Fruit fly (Drosophila melanogaster) whole organism, embryonic: ENCODE measurements around the gene waw.

ENCODE experiments used
- Ada2b ChIP-seq: fragments of 200-800 bp; sonication (Bioruptor generic); IDR thresholded peaks from 2 replicates; pipeline ENCODE4 v1.3.6; 2022; ENCODE audit warnings: missing biosample characterization, missing genetic modification characterization
- Aef1 ChIP-seq: fragments of 200-800 bp; sonication (Bioruptor generic); IDR thresholded peaks from 3 replicates; pipeline ENCODE4 v1.3.6; 2022; ENCODE audit warnings: missing biosample characterization, missing genetic modification characterization
- Atf-2 ChIP-seq: fragments of 200-800 bp; sonication (Bioruptor generic); optimal IDR thresholded peaks from 2 replicates; lab custom pipeline; 2016; ENCODE audit warnings: missing biosample characterization, missing genetic modification characterization
- Atf3 ChIP-seq: fragments of 200-800 bp; sonication (Bioruptor generic); optimal IDR thresholded peaks from 3 replicates; lab custom pipeline; 2016; ENCODE audit warnings: missing biosample characterization, missing genetic modification characterization
- CG10366 ChIP-seq: fragments of 200-800 bp; sonication (Bioruptor generic); IDR thresholded peaks from 2 replicates; pipeline ENCODE4 v1.3.6; 2022; ENCODE audit warnings: missing biosample characterization, missing genetic modification characterization
- CG10462 ChIP-seq: fragments of 200-800 bp; sonication (Bioruptor generic); optimal IDR thresholded peaks from 2 replicates; lab custom pipeline; 2016; ENCODE audit warnings: missing biosample characterization, missing genetic modification characterization
- CG14050 ChIP-seq: fragments of 200-800 bp; sonication (Bioruptor generic); IDR thresholded peaks from 3 replicates; pipeline ENCODE4 v1.3.6; 2022; ENCODE audit warnings: missing biosample characterization, missing genetic modification characterization
- CG14667 ChIP-seq: fragments of 200-800 bp; sonication (Bioruptor generic); IDR thresholded peaks from 2 replicates; pipeline ENCODE4 v1.3.6; 2022; ENCODE audit warnings: missing biosample characterization, missing genetic modification characterization
- CG14710 ChIP-seq: fragments of 200-800 bp; sonication (Bioruptor generic); optimal IDR thresholded peaks from 3 replicates; lab custom pipeline; 2019; ENCODE audit warnings: missing biosample characterization, mild to moderate bottlenecking, missing genetic modification characterization, moderate library complexity
- CG15011 ChIP-seq: fragments of 200-800 bp; sonication (Bioruptor generic); optimal IDR thresholded peaks from 3 replicates; lab custom pipeline; 2018; ENCODE audit warnings: missing biosample characterization, mild to moderate bottlenecking, missing genetic modification characterization
- CG17186 ChIP-seq: fragments of 200-800 bp; sonication (Bioruptor generic); optimal IDR thresholded peaks from 3 replicates; lab custom pipeline; 2017; ENCODE audit warnings: missing biosample characterization, missing genetic modification reagents, missing genetic modification characterization
- CG17328 ChIP-seq: fragments of 200-800 bp; sonication (Bioruptor generic); IDR thresholded peaks from 2 replicates; pipeline ENCODE4 v1.3.6; 2022; ENCODE audit warnings: missing biosample characterization, missing genetic modification characterization
- CG1832 ChIP-seq: fragments of 200-800 bp; sonication (Bioruptor generic); optimal IDR thresholded peaks from 2 replicates; lab custom pipeline; 2017; ENCODE audit warnings: missing biosample characterization, mild to moderate bottlenecking, missing genetic modification characterization, inconsistent platforms
- CG34224 ChIP-seq: fragments of 200-800 bp; sonication (Bioruptor generic); IDR thresholded peaks from 3 replicates; pipeline ENCODE4 v1.3.6; 2022; ENCODE audit warnings: missing biosample characterization, missing genetic modification characterization; ENCODE audit not compliant: partially characterized antibody
- CG3726 ChIP-seq: fragments of 200-800 bp; sonication (Bioruptor generic); IDR thresholded peaks from 3 replicates; pipeline ENCODE4, ENCODE4 v1.3.6; 2022; ENCODE audit warnings: missing biosample characterization, missing genetic modification characterization
- CG4820 ChIP-seq: fragments of 200-800 bp; sonication (Bioruptor generic); optimal IDR thresholded peaks from 3 replicates; lab custom pipeline; 2016; ENCODE audit warnings: missing biosample characterization, missing genetic modification characterization
- CG6175 ChIP-seq: fragments of 200-800 bp; sonication (Bioruptor generic); IDR thresholded peaks from 3 replicates; pipeline ENCODE4 v1.3.6; 2022; ENCODE audit warnings: missing biosample characterization, missing genetic modification characterization
- CG6654 ChIP-seq: fragments of 200-800 bp; sonication (Bioruptor generic); optimal IDR thresholded peaks from 2 replicates; lab custom pipeline; 2017; ENCODE audit warnings: missing biosample characterization, mild to moderate bottlenecking, missing genetic modification characterization
- CG7963 ChIP-seq: fragments of 200-800 bp; sonication (Bioruptor generic); IDR thresholded peaks from 3 replicates; pipeline ENCODE4 v1.3.6; 2022; ENCODE audit warnings: missing biosample characterization, missing genetic modification characterization; ENCODE audit not compliant: partially characterized antibody
- CG8765 ChIP-seq: fragments of 200-800 bp; sonication (Bioruptor generic); IDR thresholded peaks from 2 replicates; pipeline ENCODE4 v1.3.6; 2022; ENCODE audit warnings: missing biosample characterization, missing genetic modification characterization
- CG8944 ChIP-seq: fragments of 200-800 bp; sonication (Bioruptor generic); optimal IDR thresholded peaks from 3 replicates; lab custom pipeline; 2016; ENCODE audit warnings: missing biosample characterization, missing genetic modification characterization
- CG9437 ChIP-seq: fragments of 200-800 bp; sonication (Bioruptor generic); optimal IDR thresholded peaks from 2 replicates; lab custom pipeline; 2018; ENCODE audit warnings: missing biosample characterization, mild to moderate bottlenecking, missing genetic modification characterization
- CoRest ChIP-seq: fragments of 200-800 bp; sonication (Bioruptor generic); optimal IDR thresholded peaks from 3 replicates; lab custom pipeline; 2018; ENCODE audit warnings: missing biosample characterization, mild to moderate bottlenecking, missing genetic modification characterization, moderate library complexity
- CrebB ChIP-seq: fragments of 200-800 bp; sonication (Bioruptor generic); optimal IDR thresholded peaks from 3 replicates; lab custom pipeline; 2018; ENCODE audit warnings: missing biosample characterization, mild to moderate bottlenecking, missing genetic modification characterization
- H15 ChIP-seq: fragments of 200-800 bp; sonication (Bioruptor generic); IDR thresholded peaks from 3 replicates; pipeline ENCODE4 v1.3.6; 2022; ENCODE audit warnings: missing biosample characterization, missing genetic modification characterization
- Hr78 ChIP-seq, 2 experiments: fragments of 200-800 bp in 1 of 2; fragments of >200 bp in 1 of 2; sonication (Bioruptor generic) in 1 of 2; optimal IDR thresholded peaks; 2 replicates each; lab custom pipeline; 2017 to 2019; ENCODE audit warnings: missing biosample characterization in 2 of 2, missing genetic modification characterization in 2 of 2, mild to moderate bottlenecking in 1 of 2, moderate library complexity in 1 of 2
- Hsf ChIP-seq: fragments of 200-800 bp; sonication (Bioruptor generic); optimal IDR thresholded peaks from 3 replicates; lab custom pipeline; 2016; ENCODE audit warnings: missing biosample characterization, missing genetic modification characterization
- Max ChIP-seq: fragments of 200-800 bp; sonication (Bioruptor generic); optimal IDR thresholded peaks from 2 replicates; lab custom pipeline; 2016; ENCODE audit warnings: missing biosample characterization, mild to moderate bottlenecking, missing genetic modification characterization
- Vsx1 ChIP-seq: fragments of 200-800 bp; sonication (Bioruptor generic); optimal IDR thresholded peaks from 2 replicates; lab custom pipeline; 2017; ENCODE audit warnings: missing biosample characterization, mild to moderate bottlenecking, missing genetic modification characterization, missing genetic modification reagents
- Xbp1 ChIP-seq: fragments of 200-800 bp; sonication (Bioruptor generic); optimal IDR thresholded peaks from 3 replicates; lab custom pipeline; 2016; ENCODE audit warnings: missing biosample characterization, mild to moderate bottlenecking, missing genetic modification characterization
- ab ChIP-seq: fragments of 200-800 bp; sonication (Bioruptor generic); optimal IDR thresholded peaks from 2 replicates; lab custom pipeline; 2016; ENCODE audit warnings: missing biosample characterization, missing genetic modification characterization
- aop ChIP-seq: fragments of 200-800 bp; sonication (Bioruptor generic); IDR thresholded peaks from 2 replicates; pipeline ENCODE4 v1.3.6; 2022; ENCODE audit warnings: missing biosample characterization, missing genetic modification characterization
- bcd ChIP-seq: fragments of 200-800 bp; sonication (Bioruptor generic); optimal IDR thresholded peaks from 2 replicates; lab custom pipeline; 2017; ENCODE audit warnings: missing biosample characterization, mild to moderate bottlenecking, missing genetic modification characterization
- bigmax ChIP-seq: fragments of 200-800 bp; sonication (Bioruptor generic); optimal IDR thresholded peaks from 2 replicates; lab custom pipeline; 2018; ENCODE audit warnings: missing biosample characterization, mild to moderate bottlenecking, missing genetic modification characterization
- dati ChIP-seq: fragments of 200-800 bp; sonication (Bioruptor generic); IDR thresholded peaks from 2 replicates; pipeline ENCODE4 v1.3.6; 2022; ENCODE audit warnings: missing biosample characterization, missing genetic modification characterization
- ems ChIP-seq: fragments of 200-800 bp; sonication (Bioruptor generic); optimal IDR thresholded peaks from 3 replicates; lab custom pipeline; 2016; ENCODE audit warnings: missing biosample characterization, missing genetic modification characterization
- fd64A ChIP-seq: fragments of 200-800 bp; sonication (Bioruptor generic); optimal IDR thresholded peaks from 3 replicates; lab custom pipeline; 2018; ENCODE audit warnings: missing biosample characterization, mild to moderate bottlenecking, missing genetic modification characterization
- jing ChIP-seq: fragments of 200-800 bp; sonication (Bioruptor generic); optimal IDR thresholded peaks from 2 replicates; lab custom pipeline; 2018; ENCODE audit warnings: missing biosample characterization, mild to moderate bottlenecking, missing genetic modification characterization
- jumu ChIP-seq: fragments of 200-800 bp; sonication (Bioruptor generic); optimal IDR thresholded peaks from 3 replicates; lab custom pipeline; 2016; ENCODE audit warnings: missing biosample characterization, missing genetic modification characterization
- ken ChIP-seq: fragments of 200-800 bp; sonication (Bioruptor generic); IDR thresholded peaks from 3 replicates; pipeline ENCODE4 v1.3.6; 2022; ENCODE audit warnings: missing biosample characterization, missing genetic modification characterization
- maf-S ChIP-seq: fragments of 200-800 bp; sonication (Bioruptor generic); optimal IDR thresholded peaks from 2 replicates; lab custom pipeline; 2016; ENCODE audit warnings: missing biosample characterization, missing genetic modification characterization
- nmo ChIP-seq: fragments of 200-800 bp; sonication (Bioruptor generic); optimal IDR thresholded peaks from 2 replicates; lab custom pipeline; 2018; ENCODE audit warnings: missing biosample characterization, mild to moderate bottlenecking, missing genetic modification characterization, moderate library complexity
- peb ChIP-seq: fragments of 200-800 bp; sonication (Bioruptor generic); IDR thresholded peaks from 2 replicates; pipeline ENCODE4 v1.3.6; 2022; ENCODE audit warnings: missing biosample characterization, missing genetic modification characterization
- prd ChIP-seq, 3 experiments: fragments of >200 bp in 2 of 3; fragments of 200-800 bp in 1 of 3; sonication (Bioruptor generic) in 1 of 3; optimal IDR thresholded peaks in 2 of 3; IDR thresholded peaks in 1 of 3; 2 replicates in 2 of 3; 3 replicates in 1 of 3; pipeline versions ENCODE4 v1.3.6 to Lab custom; 2017 to 2022; ENCODE audit warnings: missing biosample characterization in 1 of 3, missing genetic modification characterization in 1 of 3
- sna ChIP-seq: fragments of 200-800 bp; sonication (Bioruptor generic); IDR thresholded peaks from 2 replicates; pipeline ENCODE4 v1.3.6; 2022; ENCODE audit warnings: missing biosample characterization, missing genetic modification characterization; ENCODE audit not compliant: partially characterized antibody
- so ChIP-seq: fragments of 200-800 bp; sonication (Bioruptor generic); IDR thresholded peaks from 3 replicates; pipeline ENCODE4 v1.3.6; 2022; ENCODE audit warnings: missing biosample characterization, missing genetic modification characterization
- sug ChIP-seq: fragments of 200-800 bp; optimal IDR thresholded peaks from 2 replicates; lab custom pipeline; 2019; ENCODE audit warnings: missing biosample characterization, mild to moderate bottlenecking, missing genetic modification characterization, moderate library complexity
- twi ChIP-seq: fragments of 200-800 bp; optimal IDR thresholded peaks from 2 replicates; lab custom pipeline; 2019; ENCODE audit warnings: missing biosample characterization, mild to moderate bottlenecking, missing genetic modification characterization, moderate library complexity
- vnd ChIP-seq: fragments of 200-800 bp; sonication (Bioruptor generic); IDR thresholded peaks from 3 replicates; pipeline ENCODE4 v1.3.6; 2022; ENCODE audit warnings: missing biosample characterization, missing genetic modification characterization; ENCODE audit not compliant: partially characterized antibody
- zf30C ChIP-seq: fragments of 200-800 bp; sonication (Bioruptor generic); optimal IDR thresholded peaks from 3 replicates; lab custom pipeline; 2018; ENCODE audit warnings: missing biosample characterization, mild to moderate bottlenecking, missing genetic modification characterization

waw gene

DNA sequence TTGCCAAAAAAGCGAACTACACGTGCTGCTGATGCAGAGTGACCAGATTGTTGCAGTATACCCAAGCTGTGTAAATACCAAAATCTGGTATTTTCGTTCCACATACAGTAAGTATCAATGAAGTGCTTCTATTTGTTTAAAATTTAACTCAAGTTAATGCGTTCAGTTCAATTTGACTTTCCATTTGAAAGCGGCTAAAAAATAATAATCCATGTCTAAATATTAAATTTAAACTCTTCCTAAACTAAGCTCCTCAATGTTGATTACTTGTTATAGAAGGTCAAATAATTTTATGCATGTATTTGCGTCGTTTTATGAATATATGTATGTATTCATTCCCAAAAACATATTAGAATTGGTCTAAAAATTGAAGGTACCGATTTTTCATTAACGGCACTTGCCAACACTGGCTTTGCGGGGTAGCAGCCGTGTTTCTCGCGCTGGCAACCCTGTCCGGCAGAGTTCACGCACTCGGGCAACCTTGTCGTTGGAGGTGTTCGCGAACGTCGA lies 13.0 kb upstream of the waw start, which contains the start of the genes peng and sol (continued):
- TF ChIP-seq CG1832 (GFP tag; lab: Kevin White, UChicago) (no peak), CG7963 (no peak), CG8765 (GFP tag; lab: Robert Waterston, UW) (no peak; the same call in 1 of the 2 replicates), CG8944 (peak; percentile 55), maf-S (GFP tag; lab: Kevin White, UChicago) (peak; percentile 51), CG4820 (GFP tag; lab: Kevin White, UChicago) (peak; percentile 53), CoRest (tag; lab: Kevin White, UChicago) (peak; percentile 85), ab (peak; percentile 15), CG17186 (GFP tag; lab: Kevin White, UChicago) (peak; percentile 0), zf30C (no peak), aop (GFP tag; lab: Robert Waterston, UW) (no peak), dati (no peak), bigmax (GFP tag; lab: Kevin White, UChicago) (no peak), CG10366 (GFP tag; lab: Robert Waterston, UW) (peak; percentile 59), Xbp1 (GFP tag; lab: Kevin White, UChicago) (peak; percentile 84), jumu (GFP tag; lab: Kevin White, UChicago) (peak; percentile 58), CrebB (tag; lab: Kevin White, UChicago) (no peak), Hr78 (GFP tag; optimal IDR thresholded peaks at IDR 0.05; lab: Kevin White, UChicago) (no peak), ken (GFP tag; lab: Robert Waterston, UW) (0 out of 3 replicates have a peak, but pooled peaks have one; percentile 38), jing (GFP tag; lab: Kevin White, UChicago) (no peak), CG3726 (GFP tag; lab: Robert Waterston, UW) (no peak), CG6175 (0 out of 3 replicates have a peak, but pooled peaks have one; percentile 25), sug (tag; lab: Kevin White, UChicago) (peak; percentile 44), CG10462 (peak; percentile 79), twi (peak; percentile 50), Max (GFP tag; lab: Kevin White, UChicago) (peak; percentile 80), nmo (GFP tag; lab: Kevin White, UChicago) (peak; percentile 85), prd (optimal IDR thresholded peaks at IDR 0.05; lab: Kevin White, UChicago) (no peak), prd (GFP tag; IDR thresholded peaks at IDR 0.05; lab: Robert Waterston, UW) (peak; percentile 69; the same call in 2 of the 3 replicates), Ada2b (GFP tag; lab: Robert Waterston, UW) (peak; percentile 59), CG15011 (no peak), CG14667 (GFP tag; lab: Robert Waterston, UW) (no peak), bcd (GFP tag; lab: Kevin White, UChicago) (peak; percentile 70), CG9437 (GFP tag; lab: Kevin White, UChicago) (peak; percentile 60), CG6654 (no peak), Aef1 (GFP tag; lab: Robert Waterston, UW) (peak; percentile 56), so (GFP tag; lab: Robert Waterston, UW) (no peak), fd64A (GFP tag; lab: Kevin White, UChicago) (no peak), H15 (GFP tag; lab: Robert Waterston, UW) (peak; percentile 42; the same call in 1 of the 3 replicates), peb (GFP tag; lab: Robert Waterston, UW) (no peak), CG14710 (peak; percentile 80), Hsf (GFP tag; lab: Kevin White, UChicago) (peak; percentile 88), vnd (GFP tag; lab: Robert Waterston, UW) (no peak), CG14050 (GFP tag; lab: Robert Waterston, UW) (peak; percentile 59; the same call in 2 of the 3 replicates), CG34224 (GFP tag; lab: Robert Waterston, UW) (no peak), Vsx1 (GFP tag; lab: Kevin White, UChicago) (no peak), ems (peak; percentile 44), Atf3 (GFP tag; lab: Kevin White, UChicago) (peak; percentile 53), Atf-2 (GFP tag; lab: Kevin White, UChicago) (peak; percentile 69), sna (GFP tag; lab: Robert Waterston, UW) (no peak), CG17328 (peak; percentile 36)
